Worm (Caenorhabditis elegans) whole organism, L1 larva: ENCODE data around the gene K04A8.20.
A peak's percentile ranks its signal among the peaks of the same experiment; 100 is the strongest.

Experiments used
- C04F5.9 ChIP-seq: sonication (generic microtip); optimal IDR thresholded peaks from 2 replicates; lab custom pipeline; 2016; ENCODE audit warnings: missing genetic modification characterization, missing compliant biosample characterization
- C16A3.4 ChIP-seq: fragments of 150-350 bp; optimal IDR thresholded peaks from 2 replicates; lab custom pipeline; 2014; ENCODE audit warnings: missing biosample characterization, missing genetic modification characterization
- Y116A8C.19 ChIP-seq: sonication (generic microtip); optimal IDR thresholded peaks from 2 replicates; lab custom pipeline; 2016; ENCODE audit warnings: missing compliant biosample characterization, missing genetic modification characterization, borderline replicate concordance
- aha-1 ChIP-seq: fragments of 150-350 bp; optimal IDR thresholded peaks from 2 replicates; lab custom pipeline; 2014; ENCODE audit warnings: missing biosample characterization, missing genetic modification characterization
- alr-1 ChIP-seq: fragments of 200-800 bp; sonication (Bioruptor generic); optimal IDR thresholded peaks from 2 replicates; lab custom pipeline; 2018; ENCODE audit warnings: borderline replicate concordance, mild to moderate bottlenecking, missing genetic modification characterization, missing compliant biosample characterization
- aly-2 ChIP-seq: fragments of 150-350 bp; optimal IDR thresholded peaks from 2 replicates; lab custom pipeline; 2014; ENCODE audit warnings: missing biosample characterization, missing genetic modification characterization
- ceh-90 ChIP-seq: sonication (generic microtip); optimal IDR thresholded peaks from 2 replicates; lab custom pipeline; 2016; ENCODE audit warnings: missing genetic modification characterization, missing compliant biosample characterization
- efl-1 ChIP-seq, 4 experiments: fragments of 150-350 bp; optimal IDR thresholded peaks in 3 of 4; peaks in 1 of 4; 1 replicate in 1 of 4; 2 replicates in 3 of 4; lab custom pipeline; 2014; ENCODE audit warnings: missing biosample characterization in 2 of 4, missing genetic modification characterization in 2 of 4, missing genetic modification reagents in 2 of 4
- egl-27 ChIP-seq, 2 experiments: fragments of 150-350 bp in 1 of 2; sonication (generic microtip); optimal IDR thresholded peaks; 3 replicates each; lab custom pipeline; 2017 to 2018; ENCODE audit warnings: missing biosample characterization in 2 of 2, missing genetic modification characterization in 2 of 2, missing genetic modification reagents in 2 of 2
- fkh-10 ChIP-seq: sonication (generic microtip); optimal IDR thresholded peaks from 2 replicates; lab custom pipeline; 2017; ENCODE audit warnings: missing biosample characterization, missing genetic modification reagents, missing genetic modification characterization
- fkh-4 ChIP-seq: sonication (generic microtip); optimal IDR thresholded peaks from 2 replicates; lab custom pipeline; 2016; ENCODE audit warnings: missing compliant biosample characterization, missing genetic modification characterization, borderline replicate concordance
- fkh-8 ChIP-seq: sonication (generic microtip); optimal IDR thresholded peaks from 2 replicates; lab custom pipeline; 2016; ENCODE audit warnings: mild to moderate bottlenecking, missing genetic modification characterization, missing compliant biosample characterization
- fos-1 ChIP-seq: fragments of 150-350 bp; optimal IDR thresholded peaks from 2 replicates; lab custom pipeline; 2014; ENCODE audit warnings: missing biosample characterization, missing genetic modification characterization
- grh-1 ChIP-seq: fragments of 200-800 bp; sonication (Bioruptor generic); IDR thresholded peaks from 2 replicates; pipeline ENCODE4 v1.3.6; 2022; ENCODE audit warnings: missing genetic modification reagents, missing genetic modification characterization, missing compliant biosample characterization
- hlh-4 ChIP-seq: sonication (generic microtip); optimal IDR thresholded peaks from 2 replicates; lab custom pipeline; 2016; ENCODE audit warnings: mild to moderate bottlenecking, missing genetic modification characterization, missing compliant biosample characterization
- jun-1 ChIP-seq: fragments of 150-350 bp; optimal IDR thresholded peaks from 2 replicates; lab custom pipeline; 2014; ENCODE audit warnings: missing biosample characterization, missing genetic modification reagents, missing genetic modification characterization
- lin-14 ChIP-seq: fragments of 200-800 bp; sonication (Bioruptor generic); optimal IDR thresholded peaks from 2 replicates; lab custom pipeline; 2018; ENCODE audit warnings: mild to moderate bottlenecking, missing genetic modification characterization, moderate library complexity, missing compliant biosample characterization
- lir-3 ChIP-seq: sonication (generic microtip); optimal IDR thresholded peaks from 2 replicates; lab custom pipeline; 2016; ENCODE audit warnings: mild to moderate bottlenecking, missing genetic modification characterization, moderate library complexity, missing compliant biosample characterization; ENCODE audit not compliant: poor library complexity
- mef-2 ChIP-seq: fragments of 150-350 bp; optimal IDR thresholded peaks from 2 replicates; lab custom pipeline; 2014; ENCODE audit warnings: missing biosample characterization, missing genetic modification characterization
- nhr-11 ChIP-seq: fragments of 150-350 bp; optimal IDR thresholded peaks from 2 replicates; lab custom pipeline; 2014; ENCODE audit warnings: missing biosample characterization, missing genetic modification characterization
- nhr-237 ChIP-seq: fragments of 150-350 bp; optimal IDR thresholded peaks from 2 replicates; lab custom pipeline; 2014; ENCODE audit warnings: missing biosample characterization, missing genetic modification characterization
- nhr-76 ChIP-seq: sonication (generic microtip); optimal IDR thresholded peaks from 2 replicates; lab custom pipeline; 2017; ENCODE audit warnings: missing biosample characterization, missing genetic modification characterization
- nhr-84 ChIP-seq: sonication (generic microtip); optimal IDR thresholded peaks from 2 replicates; lab custom pipeline; 2017; ENCODE audit warnings: missing biosample characterization, missing genetic modification characterization
- nhr-90 ChIP-seq: sonication (generic microtip); optimal IDR thresholded peaks from 2 replicates; lab custom pipeline; 2016; ENCODE audit warnings: mild to moderate bottlenecking, missing genetic modification characterization, missing compliant biosample characterization; ENCODE audit not compliant: poor library complexity
- pqm-1 ChIP-seq: sonication (generic microtip); optimal IDR thresholded peaks from 3 replicates; lab custom pipeline; 2017; ENCODE audit warnings: missing biosample characterization, missing genetic modification characterization
- rnt-1 ChIP-seq: sonication (generic microtip); optimal IDR thresholded peaks from 2 replicates; lab custom pipeline; 2016; ENCODE audit warnings: mild to moderate bottlenecking, missing genetic modification characterization, moderate library complexity, missing compliant biosample characterization
- skn-1 ChIP-seq: fragments of 150-350 bp; optimal IDR thresholded peaks from 2 replicates; lab custom pipeline; 2014; ENCODE audit warnings: missing biosample characterization, missing genetic modification characterization
- sox-4 ChIP-seq: sonication (generic microtip); optimal IDR thresholded peaks from 2 replicates; lab custom pipeline; 2016; ENCODE audit warnings: missing genetic modification characterization, missing compliant biosample characterization
- tbx-2 ChIP-seq: sonication (generic microtip); optimal IDR thresholded peaks from 2 replicates; lab custom pipeline; 2016; ENCODE audit warnings: missing genetic modification characterization, missing compliant biosample characterization
- tlp-1 ChIP-seq: fragments of 150-350 bp; optimal IDR thresholded peaks from 2 replicates; lab custom pipeline; 2014; ENCODE audit warnings: missing biosample characterization, missing genetic modification characterization
- unc-130 ChIP-seq: fragments of 150-350 bp; optimal IDR thresholded peaks from 2 replicates; lab custom pipeline; 2017; ENCODE audit warnings: missing biosample characterization, missing genetic modification characterization, inconsistent platforms
- unc-62 ChIP-seq: fragments of 150-350 bp; optimal IDR thresholded peaks from 2 replicates; lab custom pipeline; 2014; ENCODE audit warnings: missing biosample characterization, missing genetic modification reagents, missing genetic modification characterization
- vab-15 ChIP-seq: sonication (generic microtip); optimal IDR thresholded peaks from 2 replicates; lab custom pipeline; 2017; ENCODE audit warnings: missing genotype, mild to moderate bottlenecking, missing genetic modification characterization, missing compliant biosample characterization
- xbp-1 ChIP-seq: sonication (generic microtip); optimal IDR thresholded peaks from 2 replicates; lab custom pipeline; 2016; ENCODE audit warnings: missing genetic modification characterization, missing compliant biosample characterization
- zag-1 ChIP-seq: fragments of 150-350 bp; optimal IDR thresholded peaks from 2 replicates; lab custom pipeline; 2014; ENCODE audit warnings: missing biosample characterization, missing genetic modification characterization
- ztf-11 ChIP-seq, 2 experiments: sonication (generic microtip); optimal IDR thresholded peaks; 2 replicates each; lab custom pipeline; 2016 to 2017; ENCODE audit warnings: missing genetic modification characterization in 2 of 2, missing biosample characterization in 1 of 2, missing compliant biosample characterization in 1 of 2
- ztf-4 ChIP-seq: fragments of 150-350 bp; optimal IDR thresholded peaks from 2 replicates; lab custom pipeline; 2014; ENCODE audit warnings: missing biosample characterization, missing genetic modification characterization

The K04A8.20 gene

ce11 chrV:6551707-6552390 is 2.6 kb downstream of the K04A8.20 start, which contains the start of gene twk-10 (continued):
- TF ChIP-seq lin-14 (GFP tag; lab: Kevin White, UChicago) (peak; percentile 17), Y116A8C.19 (tag; lab: Kevin White, UChicago) (no peak), xbp-1 (tag; lab: Kevin White, UChicago) (peak; percentile 15)

- no peak for TF ChIP-seq fkh-10 (GFP tag; lab: Kevin White, UChicago)
These were observed 5.1 kb downstream of the K04A8.20 start, which contains the start of gene K04A8.19 for ce11 chrV:6554308-6554707. TSS of gene K04A8.19 (minus strand) at chrV:6554408.

- no peak for TF ChIP-seq fkh-8 (tag; lab: Kevin White, UChicago)
- TF ChIP-seq skn-1 (tag; lab: Kevin White, UChicago): no peak
- no peak for TF ChIP-seq fkh-4 (tag; lab: Kevin White, UChicago)
- TF ChIP-seq C04F5.9 (tag; lab: Kevin White, UChicago): no peak
- TF ChIP-seq nhr-84 (tag; lab: Kevin White, UChicago): no peak
- no peak for TF ChIP-seq grh-1
- TF ChIP-seq ztf-4 (tag; lab: Kevin White, UChicago): no peak
- TF ChIP-seq C16A3.4 (tag; lab: Kevin White, UChicago): no peak
- no peak for TF ChIP-seq vab-15 (tag; lab: Kevin White, UChicago)
- no peak for TF ChIP-seq jun-1 (tag; lab: Kevin White, UChicago)
- no peak for TF ChIP-seq alr-1 (tag; lab: Kevin White, UChicago)
- no peak for TF ChIP-seq aha-1 (tag; lab: Kevin White, UChicago)
- TF ChIP-seq fos-1 (tag; lab: Kevin White, UChicago): no peak
- no peak for TF ChIP-seq ztf-11 (tag; optimal IDR thresholded peaks at IDR 0.05; lab: Kevin White, UChicago)
- TF ChIP-seq nhr-11 (tag; lab: Kevin White, UChicago): no peak
- TF ChIP-seq tlp-1 (tag; lab: Kevin White, UChicago): no peak
- TF ChIP-seq, all 84 proteins: peak for 0
These were observed 7.8 kb downstream of the K04A8.20 start, which contains the start of gene spp-27 for ce11 chrV:6557035-6557434. TSS of gene spp-27 (minus strand) at chrV:6557135.

- TF ChIP-seq pqm-1 (tag; lab: Kevin White, UChicago) (no peak), rnt-1 (tag; lab: Kevin White, UChicago) (no peak), unc-62 (GFP tag; lab: Kevin White, UChicago) (no peak), Y116A8C.19 (tag; lab: Kevin White, UChicago) (no peak), unc-130 (no peak), aly-2 (tag; lab: Kevin White, UChicago) (no peak), vab-15 (tag; lab: Kevin White, UChicago) (no peak), grh-1 (no peak), egl-27 (tag; optimal IDR thresholded peaks at IDR 0.05; lab: Kevin White, UChicago) (no peak), nhr-237 (tag; lab: Kevin White, UChicago) (no peak), ceh-90 (tag; lab: Kevin White, UChicago) (no peak)
These were observed 8.9 kb downstream of the K04A8.20 start, which contains the start of gene spp-20 for ce11 chrV:6558103-6558502. TSS of gene spp-20 (minus strand) at chrV:6558203.

ce11 chrV:6559105-6559504 is 9.9 kb downstream of the K04A8.20 start, which contains the start of gene spp-26:
TSS of gene spp-26 (minus strand) at chrV:6559205.
- TF ChIP-seq hlh-4 (tag; lab: Kevin White, UChicago) (no peak), tbx-2 (tag; lab: Kevin White, UChicago) (no peak), lir-3 (tag; lab: Kevin White, UChicago) (no peak), nhr-76 (tag; lab: Kevin White, UChicago) (no peak), sox-4 (no peak), zag-1 (tag; lab: Kevin White, UChicago) (no peak), jun-1 (tag; lab: Kevin White, UChicago) (no peak), C16A3.4 (tag; lab: Kevin White, UChicago) (no peak), efl-1 (optimal IDR thresholded peaks at IDR 0.05; lab: Kevin White, UChicago) (no peak), efl-1 (GFP tag; optimal IDR thresholded peaks at IDR 0.05 in 1 of 2; lab: Kevin White, UChicago) (no peak), nhr-90 (no peak), fkh-10 (GFP tag; lab: Kevin White, UChicago) (no peak), tlp-1 (tag; lab: Kevin White, UChicago) (no peak), mef-2 (tag; lab: Kevin White, UChicago) (no peak)
